Fruit fly (Drosophila melanogaster) whole organism, embryonic: Measurements from ENCODE around the gene CG32813.

Experiments used
- BEAF-32 ChIP-seq: fragments of 200-800 bp; sonication (Bioruptor generic); optimal IDR thresholded peaks from 3 replicates; lab custom pipeline; 2017; ENCODE audit warnings: missing biosample characterization, missing genetic modification characterization, mild to moderate bottlenecking, moderate library complexity, missing genetic modification reagents
- CG14014 ChIP-seq: fragments of 200-800 bp; sonication (Bioruptor generic); IDR thresholded peaks from 2 replicates; pipeline ENCODE4 v1.3.6; 2022; ENCODE audit warnings: missing biosample characterization, missing genetic modification characterization
- CG14710 ChIP-seq: fragments of 200-800 bp; sonication (Bioruptor generic); optimal IDR thresholded peaks from 3 replicates; lab custom pipeline; 2019; ENCODE audit warnings: missing biosample characterization, mild to moderate bottlenecking, missing genetic modification characterization, moderate library complexity
- CG14860 ChIP-seq: fragments of 200-800 bp; sonication (Bioruptor generic); IDR thresholded peaks from 3 replicates; pipeline ENCODE4 v1.3.6; 2022; ENCODE audit warnings: missing biosample characterization, missing genetic modification characterization; ENCODE audit not compliant: partially characterized antibody
- CG15601 ChIP-seq: fragments of 200-800 bp; sonication (Bioruptor generic); optimal IDR thresholded peaks from 3 replicates; lab custom pipeline; 2019; ENCODE audit warnings: missing biosample characterization, mild to moderate bottlenecking, missing genetic modification characterization, moderate library complexity
- CG16863 ChIP-seq: fragments of 200-800 bp; sonication (Bioruptor generic); optimal IDR thresholded peaks from 3 replicates; lab custom pipeline; 2016; ENCODE audit warnings: missing biosample characterization, missing genetic modification characterization
- CG33213 ChIP-seq: fragments of 200-800 bp; sonication (Bioruptor generic); optimal IDR thresholded peaks from 3 replicates; lab custom pipeline; 2016; ENCODE audit warnings: missing biosample characterization, missing genetic modification characterization
- CG4820 ChIP-seq: fragments of 200-800 bp; sonication (Bioruptor generic); optimal IDR thresholded peaks from 3 replicates; lab custom pipeline; 2016; ENCODE audit warnings: missing biosample characterization, missing genetic modification characterization
- CG4854 ChIP-seq: fragments of 200-800 bp; sonication (Bioruptor generic); optimal IDR thresholded peaks from 2 replicates; lab custom pipeline; 2016; ENCODE audit warnings: missing biosample characterization, missing genetic modification characterization, inconsistent platforms
- CG5180 ChIP-seq: fragments of 200-800 bp; sonication (Bioruptor generic); optimal IDR thresholded peaks from 3 replicates; lab custom pipeline; 2017; ENCODE audit warnings: missing biosample characterization, missing genetic modification characterization, mild to moderate bottlenecking, moderate library complexity, missing genetic modification reagents
- CG6813 ChIP-seq: fragments of 200-800 bp; sonication (Bioruptor generic); optimal IDR thresholded peaks from 2 replicates; lab custom pipeline; 2017; ENCODE audit warnings: missing biosample characterization, missing genetic modification characterization, mild to moderate bottlenecking, moderate library complexity, missing genetic modification reagents
- CG8388 ChIP-seq: fragments of 200-800 bp; sonication (Bioruptor generic); optimal IDR thresholded peaks from 2 replicates; lab custom pipeline; 2019; ENCODE audit warnings: missing biosample characterization, mild to moderate bottlenecking, missing genetic modification characterization, moderate library complexity
- CG8478 ChIP-seq: fragments of >200 bp; optimal IDR thresholded peaks from 2 replicates; lab custom pipeline; 2018
- CG9817 ChIP-seq: fragments of 200-800 bp; sonication (Bioruptor generic); optimal IDR thresholded peaks from 2 replicates; lab custom pipeline; 2018; ENCODE audit warnings: missing biosample characterization, mild to moderate bottlenecking, missing genetic modification characterization, moderate library complexity
- CG9932 ChIP-seq: fragments of 200-800 bp; sonication (Bioruptor generic); IDR thresholded peaks from 2 replicates; pipeline ENCODE4 v1.3.6; 2022; ENCODE audit warnings: missing biosample characterization, missing genetic modification characterization
- Elba2 ChIP-seq: fragments of 200-800 bp; sonication (Bioruptor generic); optimal IDR thresholded peaks from 3 replicates; lab custom pipeline; 2016; ENCODE audit warnings: missing biosample characterization, missing genetic modification characterization
- Ets97D ChIP-seq: fragments of 200-800 bp; sonication (Bioruptor generic); optimal IDR thresholded peaks from 3 replicates; lab custom pipeline; 2016; ENCODE audit warnings: missing biosample characterization, missing genetic modification characterization
- Fer1 ChIP-seq: fragments of 200-800 bp; sonication (Bioruptor generic); optimal IDR thresholded peaks from 2 replicates; lab custom pipeline; 2017; ENCODE audit warnings: missing biosample characterization, mild to moderate bottlenecking, missing genetic modification characterization
- Hsf ChIP-seq: fragments of 200-800 bp; sonication (Bioruptor generic); optimal IDR thresholded peaks from 3 replicates; lab custom pipeline; 2016; ENCODE audit warnings: missing biosample characterization, missing genetic modification characterization
- Mad ChIP-seq: fragments of 200-800 bp; sonication (Bioruptor generic); optimal IDR thresholded peaks from 2 replicates; lab custom pipeline; 2016; ENCODE audit warnings: missing biosample characterization, missing genetic modification characterization
- NC2α ChIP-seq: fragments of 200-800 bp; sonication (Bioruptor generic); optimal IDR thresholded peaks from 2 replicates; lab custom pipeline; 2016; ENCODE audit warnings: missing biosample characterization, missing genetic modification characterization
- Neu2 ChIP-seq: fragments of 200-800 bp; sonication (Bioruptor generic); optimal IDR thresholded peaks from 3 replicates; lab custom pipeline; 2016; ENCODE audit warnings: missing biosample characterization, missing genetic modification characterization, borderline replicate concordance
- Scr ChIP-seq: fragments of 200-800 bp; sonication (Bioruptor generic); IDR thresholded peaks from 2 replicates; pipeline ENCODE4 v1.3.6; 2022; ENCODE audit warnings: missing biosample characterization, missing genetic modification characterization; ENCODE audit not compliant: partially characterized antibody
- Sry-β ChIP-seq: fragments of 200-800 bp; sonication (Bioruptor generic); optimal IDR thresholded peaks from 2 replicates; lab custom pipeline; 2018; ENCODE audit warnings: missing biosample characterization, mild to moderate bottlenecking, missing genetic modification characterization, moderate library complexity
- croc ChIP-seq: fragments of 200-800 bp; sonication (Bioruptor generic); conservative IDR thresholded peaks from 3 replicates; pipeline ENCODE4 v1.3.6; 2022; ENCODE audit warnings: missing biosample characterization, missing genetic modification characterization
- gcm ChIP-seq: fragments of 200-800 bp; sonication (Bioruptor generic); optimal IDR thresholded peaks from 2 replicates; lab custom pipeline; 2019; ENCODE audit warnings: missing biosample characterization, mild to moderate bottlenecking, missing genetic modification characterization, moderate library complexity
- grn ChIP-seq: fragments of 200-800 bp; sonication (Bioruptor generic); optimal IDR thresholded peaks from 3 replicates; lab custom pipeline; 2017; ENCODE audit warnings: missing biosample characterization, missing genetic modification characterization
- inv ChIP-seq: fragments of 200-800 bp; sonication (Bioruptor generic); IDR thresholded peaks from 2 replicates; pipeline ENCODE4 v1.3.6; 2022; ENCODE audit warnings: missing biosample characterization, missing genetic modification characterization; ENCODE audit not compliant: partially characterized antibody
- klu ChIP-seq: fragments of 200-800 bp; sonication (Bioruptor generic); IDR thresholded peaks from 2 replicates; pipeline ENCODE4 v1.3.6; 2022; ENCODE audit warnings: missing biosample characterization, missing genetic modification characterization
- lbe ChIP-seq: fragments of 200-800 bp; sonication (Bioruptor generic); optimal IDR thresholded peaks from 2 replicates; lab custom pipeline; 2016; ENCODE audit warnings: missing biosample characterization, mild to moderate bottlenecking, missing genetic modification characterization
- lmd ChIP-seq: fragments of 200-800 bp; sonication (Bioruptor generic); IDR thresholded peaks from 2 replicates; pipeline ENCODE4 v1.3.6; 2022; ENCODE audit warnings: missing biosample characterization, missing genetic modification characterization
- luna ChIP-seq: fragments of 200-800 bp; sonication (Bioruptor generic); optimal IDR thresholded peaks from 2 replicates; lab custom pipeline; 2016; ENCODE audit warnings: missing biosample characterization, missing genetic modification characterization
- org-1 ChIP-seq: fragments of 200-800 bp; sonication (Bioruptor generic); optimal IDR thresholded peaks from 2 replicates; lab custom pipeline; 2017; ENCODE audit warnings: missing biosample characterization, missing genetic modification characterization
- pho ChIP-seq: fragments of 200-800 bp; sonication (Bioruptor generic); optimal IDR thresholded peaks from 2 replicates; lab custom pipeline; 2016; ENCODE audit warnings: missing biosample characterization, missing genetic modification characterization
- prd ChIP-seq, 3 experiments: fragments of >200 bp in 2 of 3; fragments of 200-800 bp in 1 of 3; sonication (Bioruptor generic) in 1 of 3; optimal IDR thresholded peaks in 2 of 3; IDR thresholded peaks in 1 of 3; 2 replicates in 2 of 3; 3 replicates in 1 of 3; pipeline versions ENCODE4 v1.3.6 to Lab custom; 2017 to 2022; ENCODE audit warnings: missing biosample characterization in 1 of 3, missing genetic modification characterization in 1 of 3
- pros ChIP-seq: fragments of 200-800 bp; sonication (Bioruptor generic); optimal IDR thresholded peaks from 3 replicates; lab custom pipeline; 2019; ENCODE audit warnings: missing biosample characterization, mild to moderate bottlenecking, missing genetic modification characterization, moderate library complexity
- pum ChIP-seq: fragments of 200-800 bp; sonication (Bioruptor generic); optimal IDR thresholded peaks from 2 replicates; lab custom pipeline; 2016; ENCODE audit warnings: missing biosample characterization, missing genetic modification characterization
- schlank ChIP-seq: fragments of 200-800 bp; sonication (Bioruptor generic); optimal IDR thresholded peaks from 2 replicates; lab custom pipeline; 2018; ENCODE audit warnings: missing biosample characterization, mild to moderate bottlenecking, missing genetic modification characterization
- scrt ChIP-seq: fragments of 200-800 bp; sonication (Bioruptor generic); optimal IDR thresholded peaks from 2 replicates; lab custom pipeline; 2018; ENCODE audit warnings: missing biosample characterization, mild to moderate bottlenecking, missing genetic modification characterization, moderate library complexity
- sens-2 ChIP-seq: fragments of 200-800 bp; sonication (Bioruptor generic); IDR thresholded peaks from 2 replicates; pipeline ENCODE4 v1.3.6; 2022; ENCODE audit warnings: missing biosample characterization, missing genetic modification characterization
- seq ChIP-seq: fragments of 200-800 bp; sonication (Bioruptor generic); IDR thresholded peaks from 2 replicates; pipeline ENCODE4 v1.3.6; 2022; ENCODE audit warnings: missing biosample characterization, missing genetic modification characterization
- sob ChIP-seq: fragments of 200-800 bp; sonication (Bioruptor generic); IDR thresholded peaks from 2 replicates; pipeline ENCODE4 v1.3.6; 2022; ENCODE audit warnings: missing biosample characterization, missing genetic modification characterization
- sr ChIP-seq: fragments of 200-800 bp; sonication (Bioruptor generic); IDR thresholded peaks from 3 replicates; pipeline ENCODE4 v1.3.6; 2022; ENCODE audit warnings: missing biosample characterization, missing genetic modification characterization
- tap ChIP-seq: fragments of 200-800 bp; optimal IDR thresholded peaks from 3 replicates; lab custom pipeline; 2019; ENCODE audit warnings: missing biosample characterization, mild to moderate bottlenecking, missing genetic modification characterization, moderate library complexity
- tin ChIP-seq: fragments of 200-800 bp; sonication (Bioruptor generic); optimal IDR thresholded peaks from 3 replicates; lab custom pipeline; 2016; ENCODE audit warnings: missing biosample characterization, missing genetic modification characterization
- trem ChIP-seq: fragments of 200-800 bp; optimal IDR thresholded peaks from 3 replicates; lab custom pipeline; 2019; ENCODE audit warnings: missing biosample characterization, mild to moderate bottlenecking, missing genetic modification characterization, moderate library complexity
- ttk ChIP-seq: fragments of 200-800 bp; sonication (Bioruptor generic); IDR thresholded peaks from 2 replicates; pipeline ENCODE4 v2.1.2; 2022; ENCODE audit warnings: missing biosample characterization, missing genetic modification characterization
- zen2 ChIP-seq: fragments of 200-800 bp; sonication (Bioruptor generic); IDR thresholded peaks from 3 replicates; pipeline ENCODE4 v1.3.6; 2022; ENCODE audit warnings: missing biosample characterization, missing genetic modification characterization; ENCODE audit not compliant: partially characterized antibody
- zfh1 ChIP-seq: fragments of 200-800 bp; sonication (Bioruptor generic); IDR thresholded peaks from 3 replicates; pipeline ENCODE4 v1.3.6; 2022; ENCODE audit warnings: missing biosample characterization, missing genetic modification characterization

CG32813 gene

dm6 chrX:1370104-1370802 is 10.5 kb upstream of the CG32813 start, which contains the start of gene ssx (continued):
- peak; percentile 58; the same call in 2 of the 3 replicates for TF ChIP-seq zfh1 (GFP tag; lab: Robert Waterston, UW)
- TF ChIP-seq CG9817 (tag; lab: Kevin White, UChicago): peak; percentile 20
- no peak for TF ChIP-seq Fer1 (GFP tag; lab: Kevin White, UChicago)
- peak; percentile 13 for TF ChIP-seq luna (GFP tag; lab: Kevin White, UChicago)
- no peak for TF ChIP-seq croc (GFP tag; lab: Robert Waterston, UW)
- TF ChIP-seq lmd (GFP tag; lab: Robert Waterston, UW): peak; percentile 43; the same call in 1 of the 2 replicates
- TF ChIP-seq sr (GFP tag; lab: Robert Waterston, UW): no peak
- TF ChIP-seq CG4854: no peak
- TF ChIP-seq CG8478 (lab: Kevin White, UChicago): peak; percentile 63
- no peak for TF ChIP-seq Elba2 (GFP tag; lab: Kevin White, UChicago)
- TF ChIP-seq pros (GFP tag; lab: Kevin White, UChicago): no peak
- TF ChIP-seq Scr: peak; percentile 86
- TF ChIP-seq org-1: no peak
- peak; percentile 30; the same call in 1 of the 2 replicates for TF ChIP-seq ttk (GFP tag; lab: Robert Waterston, UW)
- peak; percentile 45 for TF ChIP-seq tin (GFP tag; lab: Kevin White, UChicago)
- TF ChIP-seq tap (tag; lab: Kevin White, UChicago): no peak
- TF ChIP-seq grn (GFP tag; lab: Kevin White, UChicago): peak; percentile 62
- TF ChIP-seq zen2: peak; percentile 70; the same call in 1 of the 3 replicates
- peak; percentile 71 for TF ChIP-seq inv (GFP tag; lab: Robert Waterston, UW)
- TF ChIP-seq BEAF-32 (GFP tag; lab: Kevin White, UChicago): peak; percentile 76
- no peak for TF ChIP-seq Sry-β
- no peak for TF ChIP-seq NC2α (GFP tag; lab: Kevin White, UChicago)
- no peak for TF ChIP-seq Neu2 (GFP tag; lab: Kevin White, UChicago)
- peak; percentile 50 for TF ChIP-seq trem (tag; lab: Kevin White, UChicago)
- TF ChIP-seq sens-2 (GFP tag; lab: Robert Waterston, UW): no peak
- TF ChIP-seq CG15601: peak; percentile 58
- TF ChIP-seq CG8388: peak; percentile 30
- peak; percentile 42; the same call in 1 of the 2 replicates for TF ChIP-seq sob
- TF ChIP-seq klu: no peak
- TF ChIP-seq Mad: peak; percentile 10
- no peak for TF ChIP-seq scrt
- TF ChIP-seq pum (GFP tag; lab: Kevin White, UChicago): peak; percentile 33
- TF ChIP-seq gcm (GFP tag; lab: Kevin White, UChicago): no peak
- peak; percentile 40 for TF ChIP-seq CG33213
- peak; percentile 43 for TF ChIP-seq CG9932 (GFP tag; lab: Robert Waterston, UW)
- no peak for TF ChIP-seq schlank (tag; lab: Kevin White, UChicago)
- peak; percentile 28 for TF ChIP-seq CG14710 (tag; lab: Kevin White, UChicago)
- TF ChIP-seq seq (GFP tag; lab: Robert Waterston, UW): peak; percentile 47; the same call in 1 of the 2 replicates
- peak; percentile 43 for TF ChIP-seq pho (GFP tag; lab: Kevin White, UChicago)
- no peak for TF ChIP-seq CG6813 (GFP tag; lab: Kevin White, UChicago)
- TF ChIP-seq CG4820 (GFP tag; lab: Kevin White, UChicago): peak; percentile 7
- TF ChIP-seq CG5180 (GFP tag; lab: Kevin White, UChicago): no peak
- no peak for TF ChIP-seq prd (optimal IDR thresholded peaks at IDR 0.05; lab: Kevin White, UChicago)
- TF ChIP-seq prd (GFP tag; IDR thresholded peaks at IDR 0.05; lab: Robert Waterston, UW): peak; percentile 50; the same call in 2 of the 3 replicates
- TF ChIP-seq CG16863 (GFP tag; lab: Kevin White, UChicago): peak; percentile 41
- peak; percentile 92 for TF ChIP-seq CG14860
- peak; percentile 31 for TF ChIP-seq Ets97D (GFP tag; lab: Kevin White, UChicago)
- 0 out of 2 replicates have a peak, but pooled peaks have one; percentile 50 for TF ChIP-seq CG14014 (GFP tag; lab: Robert Waterston, UW)
- TF ChIP-seq Hsf (GFP tag; lab: Kevin White, UChicago): peak; percentile 52
- peak; percentile 9 for TF ChIP-seq lbe
